Worm (Caenorhabditis elegans) whole organism, dauer: ENCODE data around the gene clp-6.

Source experiments
- unc-62 ChIP-seq: sonication (generic microtip); optimal IDR thresholded peaks from 2 replicates; lab custom pipeline; 2017; ENCODE audit warnings: missing biosample characterization, missing genetic modification reagents, missing genetic modification characterization

Gene clp-6

ce11 chrIV:1434554-1435089, at the start of gene clp-6:
clp-6 (minus strand) TSS chrIV:1435039.
- TF ChIP-seq unc-62 (GFP tag; lab: Kevin White, UChicago) = no peak

- TF ChIP-seq unc-62 (GFP tag; lab: Kevin White, UChicago) = no peak
Observed at ce11 chrIV:1478649-1479048, 43.8 kb upstream of the clp-6 start.

- TF ChIP-seq unc-62 (GFP tag; lab: Kevin White, UChicago) = no peak
Observed at ce11 chrIV:1475009-1475408, 40.2 kb upstream of the clp-6 start, which contains the start of gene Y77E11A.12. Y77E11A.12 (minus strand) TSS chrIV:1475109.

ce11 chrIV:1472145-1472544, 37.3 kb upstream of the clp-6 start:
- TF ChIP-seq unc-62 (GFP tag; lab: Kevin White, UChicago) = no peak

ce11 chrIV:1470364-1470763, 35.5 kb upstream of the clp-6 start:
- no peak for TF ChIP-seq unc-62 (GFP tag; lab: Kevin White, UChicago)

ce11 chrIV:1469093-1469492, 34.3 kb upstream of the clp-6 start:
- TF ChIP-seq unc-62 (GFP tag; lab: Kevin White, UChicago) = no peak

ce11 chrIV:1465462-1465861, 30.6 kb upstream of the clp-6 start:
- TF ChIP-seq unc-62 (GFP tag; lab: Kevin White, UChicago) = no peak

ce11 chrIV:1461463-1461862, 26.6 kb upstream of the clp-6 start:
- no peak for TF ChIP-seq unc-62 (GFP tag; lab: Kevin White, UChicago)

- no peak for TF ChIP-seq unc-62 (GFP tag; lab: Kevin White, UChicago)
Observed at ce11 chrIV:1460686-1461085, 25.8 kb upstream of the clp-6 start, which contains the start of gene col-106. col-106 (minus strand) TSS chrIV:1460786.

- no peak for TF ChIP-seq unc-62 (GFP tag; lab: Kevin White, UChicago)
Observed at ce11 chrIV:1459826-1460489, 25.1 kb upstream of the clp-6 start.

- TF ChIP-seq unc-62 (GFP tag; lab: Kevin White, UChicago) = no peak
Observed at ce11 chrIV:1459419-1459818, 24.6 kb upstream of the clp-6 start.

ce11 chrIV:1458192-1458591, 23.4 kb upstream of the clp-6 start:
- no peak for TF ChIP-seq unc-62 (GFP tag; lab: Kevin White, UChicago)

ce11 chrIV:1456775-1457174, 21.9 kb upstream of the clp-6 start, which contains the start of gene nadk-1:
nadk-1 (plus strand) TSS chrIV:1457075.
- TF ChIP-seq unc-62 (GFP tag; lab: Kevin White, UChicago) = no peak

ce11 chrIV:1455006-1455405, 20.2 kb upstream of the clp-6 start:
- TF ChIP-seq unc-62 (GFP tag; lab: Kevin White, UChicago) = no peak

- no peak for TF ChIP-seq unc-62 (GFP tag; lab: Kevin White, UChicago)
Observed at ce11 chrIV:1454194-1454593, 19.4 kb upstream of the clp-6 start.

- no peak for TF ChIP-seq unc-62 (GFP tag; lab: Kevin White, UChicago)
Observed at ce11 chrIV:1453451-1453850, 18.6 kb upstream of the clp-6 start.

- TF ChIP-seq unc-62 (GFP tag; lab: Kevin White, UChicago) = no peak
Observed at ce11 chrIV:1452480-1452879, 17.6 kb upstream of the clp-6 start.
